Worm (Caenorhabditis elegans): ENCODE measurements around the gene zmp-1.
A peak's percentile ranks its signal among the peaks of the same experiment; 100 is the strongest.

zmp-1 gene

ce11 chrIII:5938790-5939452 is 6.2 kb upstream of the zmp-1 start (continued):
- TF ChIP-seq F49E8.2 (tag; optimal IDR thresholded peaks at IDR 0.05; ENCODE audit: insufficient read depth) (peak; percentile 52), F10E7.11 (tag; optimal IDR thresholded peaks at IDR 0.05) (no peak), D2030.7 (GFP tag; IDR thresholded peaks at IDR 0.05) (peak; percentile 88), madf-6 (GFP tag; IDR thresholded peaks at IDR 0.05) (peak; percentile 95; the same call in 1 of the 2 replicates), F23B12.7 (tag; optimal IDR thresholded peaks at IDR 0.05; ENCODE audit: insufficient read depth) (no peak), hlh-12 (tag; optimal IDR thresholded peaks at IDR 0.05) (no peak), ceh-100 (GFP tag; IDR thresholded peaks at IDR 0.05) (no peak), repo-1 (tag; optimal IDR thresholded peaks at IDR 0.05) (no peak), unc-130 (GFP tag; optimal IDR thresholded peaks at IDR 0.05) (peak; percentile 75), let-526 (GFP tag; IDR thresholded peaks at IDR 0.05) (no peak), lin-35 (GFP tag; optimal IDR thresholded peaks at IDR 0.05) (peak in 1 of 3 experiments; percentile 35), dox-1 (GFP tag; IDR thresholded peaks at IDR 0.05) (peak; percentile 77), ama-1 (optimal IDR thresholded peaks at IDR 0.05) (no peak), ama-1 (GFP tag; optimal IDR thresholded peaks at IDR 0.05) (no peak), nhr-27 (tag; optimal IDR thresholded peaks at IDR 0.05) (no peak), dpl-1 (GFP tag; optimal IDR thresholded peaks at IDR 0.05) (peak; percentile 75), K11D2.4 (GFP tag; IDR thresholded peaks at IDR 0.05) (no peak), K12H6.12 (tag; optimal IDR thresholded peaks at IDR 0.05) (no peak), xnd-1 (tag; optimal IDR thresholded peaks at IDR 0.05) (peak; percentile 86), bed-2 (GFP tag; IDR thresholded peaks at IDR 0.05) (no peak), mxl-1 (tag; optimal IDR thresholded peaks at IDR 0.05) (no peak), C17E4.6 (GFP tag; IDR thresholded peaks at IDR 0.05) (0 out of 2 replicates have a peak, but pooled peaks have one; percentile 29), pha-4 (tag; optimal IDR thresholded peaks at IDR 0.05) (no peak), snpc-1.3 (tag; optimal IDR thresholded peaks at IDR 0.05; ENCODE audit: insufficient read depth) (peak; percentile 26), rec-8 (tag; optimal IDR thresholded peaks at IDR 0.05) (no peak), nhr-90 (tag; optimal IDR thresholded peaks at IDR 0.05) (no peak), dpff-1 (tag; optimal IDR thresholded peaks at IDR 0.05) (no peak), somi-1 (GFP tag; optimal IDR thresholded peaks at IDR 0.05) (no peak), mcd-1 (GFP tag; IDR thresholded peaks at IDR 0.05) (peak; percentile 43; the same call in 1 of the 2 replicates), nfya-1 (tag; optimal IDR thresholded peaks at IDR 0.05; ENCODE audit: borderline replicate concordance, insufficient read depth) (no peak), C06A6.2 (GFP tag; conservative IDR thresholded peaks at IDR 0.05) (no peak), let-607 (tag; optimal IDR thresholded peaks at IDR 0.05) (no peak), tbp1 (GFP tag; optimal IDR thresholded peaks at IDR 0.05) (no peak), ekl-4 (GFP tag; IDR thresholded peaks at IDR 0.05) (peak; percentile 60), snpc-1.1 (tag; optimal IDR thresholded peaks at IDR 0.05; ENCODE audit: insufficient read depth) (no peak), nfya-2 (GFP tag; IDR thresholded peaks at IDR 0.05) (no peak), F57A8.1 (GFP tag; optimal IDR thresholded peaks at IDR 0.05) (no peak), atf-7 (tag; optimal IDR thresholded peaks at IDR 0.05) (no peak), rpc-1 (optimal IDR thresholded peaks at IDR 0.05) (no peak), rpc-1 (tag; optimal IDR thresholded peaks at IDR 0.05) (no peak), die-1 (tag; optimal IDR thresholded peaks at IDR 0.05) (no peak), Y79H2A.3 (GFP tag; conservative IDR thresholded peaks at IDR 0.05) (no peak), ZK185.1 (tag; optimal IDR thresholded peaks at IDR 0.05; ENCODE audit: poor library complexity, severe bottlenecking) (no peak), zfh-2 (GFP tag; conservative IDR thresholded peaks at IDR 0.05) (no peak), T07F8.4 (tag; optimal IDR thresholded peaks at IDR 0.05) (peak; percentile 13), nhr-179 (tag; optimal IDR thresholded peaks at IDR 0.05) (no peak), lin-54 (GFP tag; optimal IDR thresholded peaks at IDR 0.05) (peak; percentile 75)

All from whole organism, young adult.